Worm (Caenorhabditis elegans) whole organism, L3 larva: ENCODE data around the gene F46H5.7.

Source experiments
- ZK546.5 ChIP-seq: sonication (generic microtip); optimal IDR thresholded peaks from 2 replicates; lab custom pipeline; 2017; ENCODE audit warnings: missing biosample characterization, missing genetic modification characterization
- ceh-28 ChIP-seq: fragments of 150-350 bp; optimal IDR thresholded peaks from 2 replicates; lab custom pipeline; 2014; ENCODE audit warnings: missing biosample characterization, missing genetic modification reagents, missing genetic modification characterization
- egl-5 ChIP-seq: fragments of 150-350 bp; optimal IDR thresholded peaks from 2 replicates; lab custom pipeline; 2017; ENCODE audit warnings: missing biosample characterization, missing genetic modification reagents, missing genetic modification characterization, inconsistent platforms
- elt-3 ChIP-seq, 3 experiments: fragments of 150-350 bp in 1 of 3; sonication (generic microtip) in 2 of 3; optimal IDR thresholded peaks; 2 replicates in 2 of 3; 4 replicates in 1 of 3; lab custom pipeline; 2014 to 2017; ENCODE audit warnings: missing biosample characterization in 3 of 3, missing genetic modification characterization in 3 of 3
- eor-1 ChIP-seq, 2 experiments: fragments of 150-350 bp; optimal IDR thresholded peaks; 2 replicates each; lab custom pipeline; 2014 to 2018; ENCODE audit warnings: missing biosample characterization in 2 of 2, missing genetic modification characterization in 2 of 2
- fkh-10 ChIP-seq: sonication (generic microtip); optimal IDR thresholded peaks from 2 replicates; lab custom pipeline; 2017; ENCODE audit warnings: missing biosample characterization, missing genetic modification reagents, missing genetic modification characterization
- fos-1 ChIP-seq: fragments of 150-350 bp; optimal IDR thresholded peaks from 2 replicates; lab custom pipeline; 2014; ENCODE audit warnings: missing biosample characterization, missing genetic modification characterization
- nhr-28 ChIP-seq: fragments of 150-350 bp; optimal IDR thresholded peaks from 2 replicates; lab custom pipeline; 2014; ENCODE audit warnings: missing biosample characterization, missing genetic modification characterization
- unc-39 ChIP-seq: sonication (generic microtip); optimal IDR thresholded peaks from 4 replicates; lab custom pipeline; 2017; ENCODE audit warnings: missing biosample characterization, missing genetic modification characterization
- ztf-4 ChIP-seq: fragments of 150-350 bp; optimal IDR thresholded peaks from 2 replicates; lab custom pipeline; 2014; ENCODE audit warnings: missing biosample characterization, missing genetic modification characterization

- TF ChIP-seq eor-1 (tag; optimal IDR thresholded peaks at IDR 0.05; lab: Kevin White, UChicago) = no peak
- TF ChIP-seq ZK546.5 = no peak
- TF ChIP-seq unc-39 = no peak
- TF ChIP-seq fos-1 (tag; lab: Kevin White, UChicago) = no peak
- TF ChIP-seq ceh-28 (tag; lab: Kevin White, UChicago) = no peak
- no peak for TF ChIP-seq elt-3 (tag; optimal IDR thresholded peaks at IDR 0.05; lab: Kevin White, UChicago)
- TF ChIP-seq egl-5 (tag; lab: Kevin White, UChicago) = no peak
- TF ChIP-seq nhr-28 (tag; lab: Kevin White, UChicago) = no peak
- no peak for TF ChIP-seq ztf-4 (tag; lab: Kevin White, UChicago)
- TF ChIP-seq fkh-10 (GFP tag; lab: Kevin White, UChicago) = no peak
Observed at ce11 chrX:7211405-7211804, 31.4 kb downstream of the F46H5.7 start, which contains the start of gene spp-22.
